Comparison of ENCODE assay signal across 6 worm cellular contexts in the genomic region with DNA sequence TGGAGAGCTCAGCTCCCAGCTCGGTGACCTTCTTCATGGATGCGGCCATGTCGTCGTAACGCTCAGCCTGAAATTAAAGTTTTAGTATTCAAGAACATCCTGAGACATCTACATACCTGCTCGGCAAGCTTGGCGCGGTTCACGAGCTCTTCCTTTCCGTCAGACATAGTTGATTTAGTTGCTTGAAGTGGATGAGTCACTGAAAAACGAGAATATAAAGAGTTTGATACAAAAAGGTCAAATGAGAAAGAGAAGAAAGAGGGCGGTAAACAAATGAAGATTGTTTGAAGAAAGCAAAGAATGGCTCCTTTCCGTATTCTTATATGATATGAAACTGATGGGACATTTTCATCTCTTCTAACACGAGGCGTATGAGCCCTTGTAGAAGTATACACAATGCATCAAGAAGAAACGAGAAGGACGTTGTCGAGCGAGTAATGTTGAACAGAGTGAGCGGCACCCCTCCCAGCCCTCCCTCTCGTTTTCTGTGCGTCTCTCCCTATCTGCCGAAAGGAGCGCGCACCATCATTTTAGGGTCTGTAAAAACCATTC.
TF ChIP-seq lines count a peak whose summit lies in the region.

Gene ftt-2 (minus strand): TSS at position 206 of the 552 bp plus-strand sequence.

TF ChIP-seq in whole organism, L1 larva, 84 proteins besides CTCF, POLR2A, EP300 and RAD21 (continues in another document):
- no peak for TF ChIP-seq mdl-1 (tag; optimal IDR thresholded peaks at IDR 0.05; lab: Kevin White, UChicago)
- no peak for TF ChIP-seq ces-1 (GFP tag; optimal IDR thresholded peaks at IDR 0.05; lab: Kevin White, UChicago)
- no peak for TF ChIP-seq unc-98 (GFP tag; IDR thresholded peaks at IDR 0.05; lab: Robert Waterston, UW)
- TF ChIP-seq snpc-4 (tag; optimal IDR thresholded peaks at IDR 0.05; lab: Kevin White, UChicago) = no peak
- peak; percentile 36 for TF ChIP-seq rnt-1 (tag; optimal IDR thresholded peaks at IDR 0.05; lab: Kevin White, UChicago)
- peak in 1 of 3 experiments; percentile 7 for TF ChIP-seq ceh-82 (tag; optimal IDR thresholded peaks at IDR 0.05; lab: Kevin White, UChicago)
- TF ChIP-seq nhr-20 (tag; optimal IDR thresholded peaks at IDR 0.05; lab: Kevin White, UChicago) = no peak
- no peak for TF ChIP-seq C16A3.4 (tag; optimal IDR thresholded peaks at IDR 0.05; lab: Kevin White, UChicago)
- TF ChIP-seq efl-1 (optimal IDR thresholded peaks at IDR 0.05; lab: Kevin White, UChicago) = no peak
- TF ChIP-seq efl-1 (GFP tag; optimal IDR thresholded peaks at IDR 0.05 in 1 of 2; lab: Kevin White, UChicago) = no peak
- peak; percentile 42 for TF ChIP-seq ceh-90 (tag; optimal IDR thresholded peaks at IDR 0.05; lab: Kevin White, UChicago)
- no peak for TF ChIP-seq lin-39 (tag; optimal IDR thresholded peaks at IDR 0.05; lab: Kevin White, UChicago)
- peak; percentile 36 for TF ChIP-seq ama-1 (optimal IDR thresholded peaks at IDR 0.05; lab: Kevin White, UChicago)
- no peak for TF ChIP-seq aha-1 (tag; optimal IDR thresholded peaks at IDR 0.05; lab: Kevin White, UChicago)
- no peak for TF ChIP-seq aly-2 (tag; optimal IDR thresholded peaks at IDR 0.05; lab: Kevin White, UChicago)

TF ChIP-seq in whole organism, L2 larva, 48 proteins besides CTCF, POLR2A, EP300 and RAD21:
- no peak for TF ChIP-seq C34F6.9 (tag; optimal IDR thresholded peaks at IDR 0.05; lab: Kevin White, UChicago)
- peak; percentile 89 for TF ChIP-seq ama-1 (optimal IDR thresholded peaks at IDR 0.05; lab: Kevin White, UChicago)

TF ChIP-seq in whole organism, L3 larva, 47 proteins besides CTCF, POLR2A, EP300 and RAD21:
- no peak for TF ChIP-seq R02D3.7 (tag; optimal IDR thresholded peaks at IDR 0.05; lab: Kevin White, UChicago)
- TF ChIP-seq ama-1 (optimal IDR thresholded peaks at IDR 0.05; lab: Kevin White, UChicago) = peak; percentile 80
- no peak for TF ChIP-seq nhr-25 (tag; optimal IDR thresholded peaks at IDR 0.05; lab: Kevin White, UChicago)

TF ChIP-seq in whole organism, L4 larva, 104 proteins besides CTCF, POLR2A, EP300 and RAD21:
- TF ChIP-seq ama-1 (optimal IDR thresholded peaks at IDR 0.05; lab: Kevin White, UChicago) (peak; percentile 81), saeg-2 (GFP tag; IDR thresholded peaks at IDR 0.05; lab: Robert Waterston, UW) (no peak), lin-1 (GFP tag; IDR thresholded peaks at IDR 0.05; lab: Robert Waterston, UW) (no peak), F10B5.3 (tag; optimal IDR thresholded peaks at IDR 0.05; lab: Kevin White, UChicago) (no peak), ceh-28 (tag; optimal IDR thresholded peaks at IDR 0.05; lab: Kevin White, UChicago) (no peak), nhr-6 (tag; optimal IDR thresholded peaks at IDR 0.05; lab: Kevin White, UChicago) (peak; percentile 27), aha-1 (tag; lab: Kevin White, UChicago) (peak; percentile 94), ztf-7 (tag; optimal IDR thresholded peaks at IDR 0.05; lab: Kevin White, UChicago) (peak; percentile 2)

TF ChIP-seq in whole organism, late embryonic, 69 proteins besides CTCF, POLR2A, EP300 and RAD21:
- TF ChIP-seq ceh-14 (tag; optimal IDR thresholded peaks at IDR 0.05; lab: Kevin White, UChicago) (no peak), mec-3 (tag; optimal IDR thresholded peaks at IDR 0.05; lab: Kevin White, UChicago; ENCODE audit: borderline replicate concordance) (no peak), fax-1 (tag; optimal IDR thresholded peaks at IDR 0.05; lab: Kevin White, UChicago) (no peak), unc-86 (tag; optimal IDR thresholded peaks at IDR 0.05; lab: Kevin White, UChicago) (no peak), ama-1 (optimal IDR thresholded peaks at IDR 0.05; lab: Kevin White, UChicago) (peak; percentile 5), ceh-45 (GFP tag; IDR thresholded peaks at IDR 0.05; lab: Robert Waterston, UW) (no peak), eyg-1 (tag; optimal IDR thresholded peaks at IDR 0.05; lab: Kevin White, UChicago) (no peak), pat-9 (tag; optimal IDR thresholded peaks at IDR 0.05; lab: Kevin White, UChicago) (no peak)

TF ChIP-seq in whole organism, young adult, 124 proteins besides CTCF, POLR2A, EP300 and RAD21:
- TF ChIP-seq ama-1 (optimal IDR thresholded peaks at IDR 0.05; lab: Kevin White, UChicago) (peak; percentile 72), ama-1 (GFP tag; optimal IDR thresholded peaks at IDR 0.05; lab: Kevin White, UChicago) (no peak), egrh-3 (GFP tag; IDR thresholded peaks at IDR 0.05; lab: Robert Waterston, UW) (no peak)
TF ChIP-seq in whole organism, young adult: peak in this region for 1.
